Worm (Caenorhabditis elegans): ENCODE data around the gene Y43F8B.28.

- TF ChIP-seq blmp-1 (tag; optimal IDR thresholded peaks at IDR 0.05; ENCODE audit: insufficient read depth) (no peak), crh-2 (tag; optimal IDR thresholded peaks at IDR 0.05) (no peak), ztf-1 (GFP tag; conservative IDR thresholded peaks at IDR 0.05) (no peak), skn-1 (tag; optimal IDR thresholded peaks at IDR 0.05) (no peak), nhr-237 (tag; optimal IDR thresholded peaks at IDR 0.05) (no peak), nhr-25 (tag; optimal IDR thresholded peaks at IDR 0.05) (no peak), fos-1 (tag; optimal IDR thresholded peaks at IDR 0.05) (no peak), snpc-4 (tag; optimal IDR thresholded peaks at IDR 0.05) (no peak), lin-39 (tag; optimal IDR thresholded peaks at IDR 0.05) (no peak)
These were observed 17.0 kb upstream of the Y43F8B.28 start, which contains the start of gene Y43F8B.12 for ce11 chrV:19468083-19468482.
